Worm (Caenorhabditis elegans) whole organism, mixed stage, embryonic: ENCODE measurements around the gene K08E4.2.

ENCODE experiments used
- bed-3 ChIP-seq: fragments of 200-800 bp; sonication (Bioruptor generic); optimal IDR thresholded peaks from 3 replicates; lab custom pipeline; 2018; ENCODE audit warnings: mild to moderate bottlenecking, missing genetic modification characterization, moderate library complexity, missing compliant biosample characterization
- blmp-1 ChIP-seq: fragments of 150-350 bp; optimal IDR thresholded peaks from 2 replicates; lab custom pipeline; 2014; ENCODE audit warnings: missing biosample characterization, missing genetic modification characterization
- ceh-39 ChIP-seq: fragments of 150-350 bp; optimal IDR thresholded peaks from 2 replicates; lab custom pipeline; 2014; ENCODE audit warnings: missing biosample characterization, missing genetic modification characterization
- ceh-43 ChIP-seq: fragments of 200-800 bp; sonication (Bioruptor generic); optimal IDR thresholded peaks from 2 replicates; lab custom pipeline; 2018; ENCODE audit warnings: mild to moderate bottlenecking, missing genetic modification characterization, moderate library complexity, missing compliant biosample characterization
- ceh-83 ChIP-seq: fragments of 200-800 bp; sonication (Bioruptor generic); optimal IDR thresholded peaks from 2 replicates; lab custom pipeline; 2018; ENCODE audit warnings: mild to moderate bottlenecking, missing genetic modification characterization, missing compliant biosample characterization
- ces-1 ChIP-seq: fragments of 150-350 bp; optimal IDR thresholded peaks from 2 replicates; lab custom pipeline; 2014; ENCODE audit warnings: missing biosample characterization, missing genetic modification reagents, missing genetic modification characterization
- cnd-1 ChIP-seq: fragments of 200-800 bp; sonication (Bioruptor generic); optimal IDR thresholded peaks from 2 replicates; lab custom pipeline; 2018; ENCODE audit warnings: mild to moderate bottlenecking, missing genetic modification characterization, missing compliant biosample characterization
- elt-1 ChIP-seq: sonication (generic microtip); optimal IDR thresholded peaks from 2 replicates; lab custom pipeline; 2017; ENCODE audit warnings: missing genetic modification characterization, mild to moderate bottlenecking, missing compliant biosample characterization, antibody characterized with exemption, moderate library complexity, borderline replicate concordance; ENCODE audit not compliant: insufficient read depth
- elt-3 ChIP-seq: fragments of 150-350 bp; optimal IDR thresholded peaks from 2 replicates; lab custom pipeline; 2014; ENCODE audit warnings: missing biosample characterization, missing genetic modification characterization
- flh-1 ChIP-seq: fragments of 200-800 bp; sonication (Bioruptor generic); optimal IDR thresholded peaks from 2 replicates; lab custom pipeline; 2018; ENCODE audit warnings: mild to moderate bottlenecking, missing genetic modification characterization, moderate library complexity, missing compliant biosample characterization
- ham-2 ChIP-seq: fragments of 200-800 bp; sonication (Bioruptor generic); optimal IDR thresholded peaks from 2 replicates; lab custom pipeline; 2018; ENCODE audit warnings: mild to moderate bottlenecking, missing genetic modification characterization, missing compliant biosample characterization
- hlh-1 ChIP-seq: fragments of 150-350 bp; optimal IDR thresholded peaks from 2 replicates; lab custom pipeline; 2014; ENCODE audit warnings: missing biosample characterization, missing genetic modification reagents, missing genetic modification characterization
- lin-13 ChIP-seq: fragments of 150-350 bp; optimal IDR thresholded peaks from 2 replicates; lab custom pipeline; 2014; ENCODE audit warnings: missing biosample characterization, missing genetic modification characterization
- lin-32 ChIP-seq: fragments of 200-800 bp; sonication (Bioruptor generic); optimal IDR thresholded peaks from 2 replicates; lab custom pipeline; 2018; ENCODE audit warnings: mild to moderate bottlenecking, missing genetic modification characterization, missing compliant biosample characterization
- lsy-2 ChIP-seq: fragments of 150-350 bp; optimal IDR thresholded peaks from 2 replicates; lab custom pipeline; 2014; ENCODE audit warnings: missing biosample characterization, missing genetic modification characterization
- mab-5 ChIP-seq: fragments of 150-350 bp; optimal IDR thresholded peaks from 2 replicates; lab custom pipeline; 2014; ENCODE audit warnings: missing biosample characterization, missing genetic modification characterization
- mep-1 ChIP-seq: fragments of 150-350 bp; optimal IDR thresholded peaks from 2 replicates; lab custom pipeline; 2017; ENCODE audit warnings: missing biosample characterization, missing genetic modification reagents, missing genetic modification characterization, inconsistent platforms
- mls-2 ChIP-seq: sonication (generic microtip); optimal IDR thresholded peaks from 2 replicates; lab custom pipeline; 2016; ENCODE audit warnings: mild to moderate bottlenecking, missing genetic modification characterization, moderate library complexity, missing compliant biosample characterization
- nhr-12 ChIP-seq: fragments of 150-350 bp; optimal IDR thresholded peaks from 2 replicates; lab custom pipeline; 2014; ENCODE audit warnings: missing biosample characterization, missing genetic modification characterization
- nhr-2 ChIP-seq: fragments of 150-350 bp; optimal IDR thresholded peaks from 2 replicates; lab custom pipeline; 2014; ENCODE audit warnings: missing biosample characterization, missing genetic modification characterization
- nhr-237 ChIP-seq: fragments of 150-350 bp; optimal IDR thresholded peaks from 2 replicates; lab custom pipeline; 2014; ENCODE audit warnings: missing biosample characterization, missing genetic modification characterization
- nhr-76 ChIP-seq: sonication (generic microtip); optimal IDR thresholded peaks from 2 replicates; lab custom pipeline; 2017; ENCODE audit warnings: missing biosample characterization, missing genetic modification characterization
- pha-4 ChIP-seq: fragments of 150-350 bp; optimal IDR thresholded peaks from 2 replicates; lab custom pipeline; 2018; ENCODE audit warnings: missing biosample characterization, missing genetic modification reagents, missing genetic modification characterization
- sem-2 ChIP-seq: fragments of 200-800 bp; sonication (Bioruptor generic); optimal IDR thresholded peaks from 2 replicates; lab custom pipeline; 2018; ENCODE audit warnings: mild to moderate bottlenecking, missing genetic modification characterization, missing compliant biosample characterization
- tbx-8 ChIP-seq: fragments of 200-800 bp; sonication (Bioruptor generic); optimal IDR thresholded peaks from 2 replicates; lab custom pipeline; 2018; ENCODE audit warnings: mild to moderate bottlenecking, missing genetic modification characterization, moderate library complexity, missing compliant biosample characterization
- unc-120 ChIP-seq: sonication (generic microtip); optimal IDR thresholded peaks from 2 replicates; lab custom pipeline; 2017; ENCODE audit warnings: missing genetic modification characterization, missing compliant biosample characterization; ENCODE audit not compliant: poor library complexity, severe bottlenecking
- unc-39 ChIP-seq: fragments of 150-350 bp; optimal IDR thresholded peaks from 2 replicates; lab custom pipeline; 2014; ENCODE audit warnings: missing biosample characterization, missing genetic modification characterization
- unc-62 ChIP-seq: fragments of 150-350 bp; optimal IDR thresholded peaks from 2 replicates; lab custom pipeline; 2014; ENCODE audit warnings: missing biosample characterization, missing genetic modification reagents, missing genetic modification characterization
- ztf-11 ChIP-seq: fragments of 150-350 bp; optimal IDR thresholded peaks from 2 replicates; lab custom pipeline; 2014; ENCODE audit warnings: missing biosample characterization, missing genetic modification characterization

K08E4.2 gene

ce11 chrIV:12085120-12085519 is 28.7 kb upstream of the K08E4.2 start, which contains the start of gene rbm-34:
rbm-34 (plus strand) TSS chrIV:12085420.
- no peak for TF ChIP-seq ceh-83 (GFP tag; lab: Kevin White, UChicago)
- TF ChIP-seq nhr-2 (tag; lab: Kevin White, UChicago) = no peak
- no peak for TF ChIP-seq lin-13 (tag; lab: Kevin White, UChicago)
- no peak for TF ChIP-seq unc-62
- no peak for TF ChIP-seq nhr-76 (tag; lab: Kevin White, UChicago)

ce11 chrIV:12084587-12084986 is 28.1 kb upstream of the K08E4.2 start:
- TF ChIP-seq ztf-11 (tag; lab: Kevin White, UChicago) (no peak), ham-2 (no peak), lin-32 (GFP tag; lab: Kevin White, UChicago) (no peak), sem-2 (no peak), ceh-43 (no peak), ceh-83 (GFP tag; lab: Kevin White, UChicago) (no peak), bed-3 (no peak), tbx-8 (no peak), mls-2 (tag; lab: Kevin White, UChicago) (no peak), cnd-1 (tag; lab: Kevin White, UChicago) (no peak), unc-39 (no peak)

- no peak for TF ChIP-seq unc-120 (tag; lab: Kevin White, UChicago)
- TF ChIP-seq lin-13 (tag; lab: Kevin White, UChicago) = no peak
- TF ChIP-seq cnd-1 (tag; lab: Kevin White, UChicago) = no peak
- TF ChIP-seq mep-1 (tag; lab: Kevin White, UChicago) = no peak
- TF ChIP-seq unc-62 = no peak
- no peak for TF ChIP-seq unc-39
- no peak for TF ChIP-seq flh-1 (GFP tag; lab: Kevin White, UChicago)
- TF ChIP-seq nhr-237 (tag; lab: Kevin White, UChicago) = no peak
- no peak for TF ChIP-seq ceh-43
- no peak for TF ChIP-seq mab-5
- no peak for TF ChIP-seq nhr-12 (tag; lab: Kevin White, UChicago)
- TF ChIP-seq ceh-83 (GFP tag; lab: Kevin White, UChicago) = no peak
- no peak for TF ChIP-seq nhr-2 (tag; lab: Kevin White, UChicago)
- TF ChIP-seq sem-2 = no peak
- TF ChIP-seq ztf-11 (tag; lab: Kevin White, UChicago) = no peak
- no peak for TF ChIP-seq lin-32 (GFP tag; lab: Kevin White, UChicago)
- TF ChIP-seq ces-1 (GFP tag; lab: Kevin White, UChicago) = no peak
- TF ChIP-seq mls-2 (tag; lab: Kevin White, UChicago) = no peak
- no peak for TF ChIP-seq ham-2
- TF ChIP-seq elt-1 (tag; lab: Kevin White, UChicago) = no peak
- TF ChIP-seq, all 35 proteins: peak for 0
Measured at ce11 chrIV:12084178-12084577, 27.7 kb upstream of the K08E4.2 start, which contains the start of gene repo-1. repo-1 (plus strand) TSS chrIV:12084478.

- no peak for TF ChIP-seq sem-2
- TF ChIP-seq nhr-76 (tag; lab: Kevin White, UChicago) = no peak
- TF ChIP-seq pha-4 = no peak
- no peak for TF ChIP-seq ces-1 (GFP tag; lab: Kevin White, UChicago)
- TF ChIP-seq elt-3 (tag; lab: Kevin White, UChicago) = no peak
- no peak for TF ChIP-seq lsy-2
- TF ChIP-seq mls-2 (tag; lab: Kevin White, UChicago) = no peak
- no peak for TF ChIP-seq lin-32 (GFP tag; lab: Kevin White, UChicago)
- no peak for TF ChIP-seq mab-5
- TF ChIP-seq ceh-39 (tag; lab: Kevin White, UChicago) = no peak
- TF ChIP-seq nhr-12 (tag; lab: Kevin White, UChicago) = no peak
- TF ChIP-seq nhr-2 (tag; lab: Kevin White, UChicago) = no peak
- no peak for TF ChIP-seq tbx-8
- TF ChIP-seq blmp-1 (tag; lab: Kevin White, UChicago) = no peak
- no peak for TF ChIP-seq unc-120 (tag; lab: Kevin White, UChicago)
- TF ChIP-seq nhr-237 (tag; lab: Kevin White, UChicago) = no peak
- no peak for TF ChIP-seq cnd-1 (tag; lab: Kevin White, UChicago)
- TF ChIP-seq ceh-83 (GFP tag; lab: Kevin White, UChicago) = no peak
- TF ChIP-seq hlh-1 = no peak
- no peak for TF ChIP-seq ztf-11 (tag; lab: Kevin White, UChicago)
Measured at ce11 chrIV:12080807-12081206, 24.4 kb upstream of the K08E4.2 start.

- TF ChIP-seq mep-1 (tag; lab: Kevin White, UChicago) (peak; percentile 33), nhr-237 (tag; lab: Kevin White, UChicago) (no peak), mab-5 (no peak), ceh-83 (GFP tag; lab: Kevin White, UChicago) (no peak), lsy-2 (peak; percentile 10), lin-13 (tag; lab: Kevin White, UChicago) (no peak), unc-62 (no peak), cnd-1 (tag; lab: Kevin White, UChicago) (no peak)
Measured at ce11 chrIV:12078907-12079523, 22.6 kb upstream of the K08E4.2 start, which contains the start of gene lex-1. lex-1 (plus strand) TSS chrIV:12079473.
